Fruit fly (Drosophila melanogaster): Measurements from ENCODE around the gene Slip1.

The Slip1 gene

DNA sequence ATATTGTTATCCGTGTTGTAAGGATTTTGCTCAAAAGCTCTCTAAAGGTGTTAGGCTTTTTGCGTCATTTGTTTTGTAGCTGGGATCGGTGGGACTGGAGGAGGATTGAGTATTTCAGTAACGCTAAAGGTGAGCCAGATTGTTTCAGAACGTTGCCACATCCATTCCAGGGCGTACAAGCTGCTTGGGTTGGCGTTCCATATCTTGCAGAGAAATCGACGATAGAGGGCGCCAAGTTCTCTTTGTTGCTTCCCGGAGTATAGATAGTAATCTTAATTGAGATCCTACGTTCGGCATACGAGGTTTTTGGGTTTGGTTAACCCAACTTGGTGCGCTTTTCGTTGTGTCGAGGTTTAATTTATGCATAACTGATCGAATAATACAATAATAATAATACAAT is 55.2 kb downstream of the Slip1 start:
- TF ChIP-seq h (GFP tag; optimal IDR thresholded peaks at IDR 0.05) (no peak), pan (optimal IDR thresholded peaks at IDR 0.05) (no peak), tai (GFP tag; optimal IDR thresholded peaks at IDR 0.05) (no peak), foxo (GFP tag; optimal IDR thresholded peaks at IDR 0.05) (no peak), Hnf4 (GFP tag; optimal IDR thresholded peaks at IDR 0.05) (no peak), woc (GFP tag; optimal IDR thresholded peaks at IDR 0.05) (no peak), Dfd (GFP tag; optimal IDR thresholded peaks at IDR 0.05) (no peak), br (GFP tag; optimal IDR thresholded peaks at IDR 0.05) (no peak), Hr78 (GFP tag; optimal IDR thresholded peaks at IDR 0.05) (no peak), rgr (GFP tag; optimal IDR thresholded peaks at IDR 0.05) (no peak), lola (GFP tag; optimal IDR thresholded peaks at IDR 0.05) (no peak), Rel (GFP tag; optimal IDR thresholded peaks at IDR 0.05) (no peak), Rel (tag; optimal IDR thresholded peaks at IDR 0.05) (no peak), Myc (optimal IDR thresholded peaks at IDR 0.05) (no peak), HLH106 (tag; optimal IDR thresholded peaks at IDR 0.05) (no peak), Hr83 (GFP tag; optimal IDR thresholded peaks at IDR 0.05; ENCODE audit: poor library complexity, severe bottlenecking) (no peak), CG9705 (GFP tag; optimal IDR thresholded peaks at IDR 0.05) (no peak)

Data from whole organism, wandering third instar larva.